Worm (Caenorhabditis elegans) whole organism, young adult: ENCODE results near the gene rde-11.
A peak's percentile ranks its signal among the peaks of the same experiment; 100 is the strongest.

Experiments used
- B0261.1 ChIP-seq: sonication (generic microtip); optimal IDR thresholded peaks from 2 replicates; lab custom pipeline; 2016; ENCODE audit warnings: mild to moderate bottlenecking, missing genetic modification characterization, moderate library complexity, missing compliant biosample characterization
- F10E7.11 ChIP-seq: sonication (generic microtip); optimal IDR thresholded peaks from 2 replicates; lab custom pipeline; 2017; ENCODE audit warnings: mild to moderate bottlenecking, missing genetic modification characterization, moderate library complexity, missing compliant biosample characterization
- F22D6.2 ChIP-seq: sonication (generic microtip); optimal IDR thresholded peaks from 2 replicates; lab custom pipeline; 2016; ENCODE audit warnings: mild to moderate bottlenecking, missing genetic modification characterization, missing compliant biosample characterization
- F33H1.4 ChIP-seq: fragments of 200-800 bp; sonication (Bioruptor generic); IDR thresholded peaks from 2 replicates; pipeline ENCODE4 v1.3.6; 2022; ENCODE audit warnings: missing genetic modification reagents, missing genetic modification characterization, missing compliant biosample characterization
- F52B5.7 ChIP-seq: sonication (generic microtip); optimal IDR thresholded peaks from 2 replicates; lab custom pipeline; 2016; ENCODE audit warnings: mild to moderate bottlenecking, missing genetic modification characterization, missing compliant biosample characterization
- F55B11.4 ChIP-seq: sonication (generic microtip); optimal IDR thresholded peaks from 2 replicates; lab custom pipeline; 2016; ENCODE audit warnings: missing compliant biosample characterization, missing genetic modification characterization, borderline replicate concordance; ENCODE audit not compliant: insufficient read depth
- T07F8.4 ChIP-seq: sonication (generic microtip); optimal IDR thresholded peaks from 2 replicates; lab custom pipeline; 2016; ENCODE audit warnings: mild to moderate bottlenecking, missing genetic modification characterization, moderate library complexity, missing compliant biosample characterization
- Y53F4B.3 ChIP-seq: fragments of 200-800 bp; sonication (Bioruptor generic); IDR thresholded peaks from 2 replicates; pipeline ENCODE4 v1.3.6; 2022; ENCODE audit warnings: missing genetic modification reagents, missing genetic modification characterization, missing compliant biosample characterization
- Y79H2A.3 ChIP-seq: fragments of 200-800 bp; sonication (Bioruptor generic); conservative IDR thresholded peaks from 2 replicates; pipeline ENCODE4 v1.3.6; 2022; ENCODE audit warnings: missing genetic modification reagents, missing genetic modification characterization, missing compliant biosample characterization
- aptf-2 ChIP-seq: fragments of 200-800 bp; sonication (Bioruptor generic); conservative IDR thresholded peaks from 2 replicates; pipeline ENCODE4 v1.3.6; 2022; ENCODE audit warnings: missing genetic modification reagents, missing genetic modification characterization, missing compliant biosample characterization
- aptf-3 ChIP-seq: fragments of 200-800 bp; sonication (Bioruptor generic); IDR thresholded peaks from 2 replicates; pipeline ENCODE4 v1.3.6; 2022; ENCODE audit warnings: missing genetic modification characterization, missing compliant biosample characterization
- ceh-27 ChIP-seq: fragments of 200-800 bp; sonication (Bioruptor generic); optimal IDR thresholded peaks from 2 replicates; lab custom pipeline; 2018; ENCODE audit warnings: mild to moderate bottlenecking, missing genetic modification characterization, moderate library complexity, missing compliant biosample characterization
- ceh-40 ChIP-seq: fragments of 200-800 bp; sonication (Bioruptor generic); IDR thresholded peaks from 2 replicates; pipeline ENCODE4 v1.3.6; 2022; ENCODE audit warnings: missing genetic modification characterization, missing compliant biosample characterization
- ceh-79 ChIP-seq: sonication (generic microtip); optimal IDR thresholded peaks from 2 replicates; lab custom pipeline; 2017; ENCODE audit warnings: mild to moderate bottlenecking, missing genetic modification characterization, missing compliant biosample characterization
- egl-18 ChIP-seq: fragments of 200-800 bp; sonication (Bioruptor generic); IDR thresholded peaks from 2 replicates; pipeline ENCODE4 v1.3.6; 2022; ENCODE audit warnings: missing genetic modification reagents, missing genetic modification characterization, missing compliant biosample characterization
- egl-44 ChIP-seq: fragments of 200-800 bp; sonication (Bioruptor generic); IDR thresholded peaks from 2 replicates; pipeline ENCODE4 v1.3.6; 2022; ENCODE audit warnings: missing genetic modification reagents, missing genetic modification characterization, missing compliant biosample characterization
- ekl-4 ChIP-seq: fragments of 200-800 bp; sonication (Bioruptor generic); IDR thresholded peaks from 2 replicates; pipeline ENCODE4 v1.3.6; 2022; ENCODE audit warnings: missing genetic modification reagents, missing genetic modification characterization, missing compliant biosample characterization
- fkh-3 ChIP-seq: sonication (generic microtip); optimal IDR thresholded peaks from 2 replicates; lab custom pipeline; 2016; ENCODE audit warnings: mild to moderate bottlenecking, missing genetic modification characterization, missing compliant biosample characterization
- him-1 ChIP-seq: sonication (generic microtip); optimal IDR thresholded peaks from 2 replicates; lab custom pipeline; 2016; ENCODE audit warnings: missing genotype, missing genetic modification reagents, missing genetic modification characterization, missing compliant biosample characterization
- hlh-26 ChIP-seq: fragments of 200-800 bp; sonication (Bioruptor generic); conservative IDR thresholded peaks from 2 replicates; pipeline ENCODE4 v1.3.6; 2022; ENCODE audit warnings: missing genetic modification reagents, missing genetic modification characterization, missing compliant biosample characterization
- hmg-1.2 ChIP-seq: fragments of 200-800 bp; sonication (Bioruptor generic); IDR thresholded peaks from 2 replicates; pipeline ENCODE4 v1.3.6; 2022; ENCODE audit warnings: missing genetic modification reagents, missing genetic modification characterization, missing compliant biosample characterization
- hrde-1 ChIP-seq: sonication (generic microtip); optimal IDR thresholded peaks from 2 replicates; lab custom pipeline; 2016; ENCODE audit warnings: missing genetic modification characterization, mild to moderate bottlenecking, missing compliant biosample characterization, moderate library complexity, missing genotype, missing genetic modification reagents, borderline replicate concordance
- hsf-1 ChIP-seq: fragments of 200-800 bp; sonication (Bioruptor generic); IDR thresholded peaks from 2 replicates; pipeline ENCODE4 v1.3.6; 2022; ENCODE audit warnings: missing genetic modification reagents, missing genetic modification characterization, missing compliant biosample characterization
- lag-1 ChIP-seq: fragments of 200-800 bp; sonication (Bioruptor generic); IDR thresholded peaks from 2 replicates; pipeline ENCODE4 v1.3.6; 2022; ENCODE audit warnings: missing genetic modification reagents, missing genetic modification characterization, missing compliant biosample characterization
- let-526 ChIP-seq: fragments of 200-800 bp; sonication (Bioruptor generic); IDR thresholded peaks from 2 replicates; pipeline ENCODE4 v1.3.6; 2022; ENCODE audit warnings: missing genetic modification reagents, missing genetic modification characterization, missing compliant biosample characterization
- lin-26 ChIP-seq: fragments of 200-800 bp; sonication (Bioruptor generic); IDR thresholded peaks from 2 replicates; pipeline ENCODE4 v1.3.6; 2022; ENCODE audit warnings: missing genetic modification reagents, missing genetic modification characterization, missing compliant biosample characterization
- lsl-1 ChIP-seq: fragments of 200-800 bp; sonication (Bioruptor generic); optimal IDR thresholded peaks from 2 replicates; lab custom pipeline; 2018; ENCODE audit warnings: mild to moderate bottlenecking, missing genetic modification characterization, moderate library complexity, missing compliant biosample characterization
- mel-28 ChIP-seq: sonication (generic microtip); optimal IDR thresholded peaks from 2 replicates; lab custom pipeline; 2016; ENCODE audit warnings: borderline replicate concordance, mild to moderate bottlenecking, missing genetic modification characterization, missing compliant biosample characterization
- nfya-1 ChIP-seq: sonication (generic microtip); optimal IDR thresholded peaks from 2 replicates; lab custom pipeline; 2017; ENCODE audit warnings: antibody characterized with exemption, missing compliant biosample characterization, missing genetic modification characterization, borderline replicate concordance; ENCODE audit not compliant: insufficient read depth
- nhr-120 ChIP-seq: fragments of 200-800 bp; sonication (Bioruptor generic); IDR thresholded peaks from 2 replicates; pipeline ENCODE4 v1.3.6; 2022; ENCODE audit warnings: missing genetic modification characterization, missing compliant biosample characterization
- nhr-90 ChIP-seq: sonication (generic microtip); optimal IDR thresholded peaks from 2 replicates; lab custom pipeline; 2016; ENCODE audit warnings: missing genotype, mild to moderate bottlenecking, missing genetic modification characterization, missing compliant biosample characterization
- snpc-4 ChIP-seq, 5 experiments: fragments of 150-350 bp in 1 of 5; sonication (generic microtip) in 4 of 5; optimal IDR thresholded peaks; 2 replicates each; lab custom pipeline; 2014 to 2018; ENCODE audit warnings: missing genetic modification characterization in 5 of 5, missing biosample characterization in 3 of 5, antibody characterized with exemption in 2 of 5, mild to moderate bottlenecking in 2 of 5, missing compliant biosample characterization in 2 of 5, missing genotype in 2 of 5, moderate library complexity in 2 of 5, missing genetic modification reagents in 1 of 5
- somi-1 ChIP-seq: fragments of 200-800 bp; sonication (Bioruptor generic); optimal IDR thresholded peaks from 2 replicates; lab custom pipeline; 2018; ENCODE audit warnings: mild to moderate bottlenecking, missing genetic modification characterization, missing compliant biosample characterization
- sptf-2 ChIP-seq: fragments of 200-800 bp; sonication (Bioruptor generic); optimal IDR thresholded peaks from 2 replicates; lab custom pipeline; 2018; ENCODE audit warnings: mild to moderate bottlenecking, missing genetic modification characterization, missing compliant biosample characterization
- tlf-1 ChIP-seq: fragments of 200-800 bp; sonication (Bioruptor generic); optimal IDR thresholded peaks from 2 replicates; lab custom pipeline; 2018; ENCODE audit warnings: mild to moderate bottlenecking, missing genetic modification characterization, missing compliant biosample characterization
- unc-130 ChIP-seq: sonication (generic microtip); optimal IDR thresholded peaks from 2 replicates; lab custom pipeline; 2016; ENCODE audit warnings: missing genetic modification reagents, missing genetic modification characterization, missing compliant biosample characterization
- ztf-6 ChIP-seq: fragments of 200-800 bp; sonication (Bioruptor generic); IDR thresholded peaks from 2 replicates; pipeline ENCODE4 v1.3.6; 2022; ENCODE audit warnings: missing genetic modification reagents, missing genetic modification characterization, missing compliant biosample characterization

rde-11 gene

DNA sequence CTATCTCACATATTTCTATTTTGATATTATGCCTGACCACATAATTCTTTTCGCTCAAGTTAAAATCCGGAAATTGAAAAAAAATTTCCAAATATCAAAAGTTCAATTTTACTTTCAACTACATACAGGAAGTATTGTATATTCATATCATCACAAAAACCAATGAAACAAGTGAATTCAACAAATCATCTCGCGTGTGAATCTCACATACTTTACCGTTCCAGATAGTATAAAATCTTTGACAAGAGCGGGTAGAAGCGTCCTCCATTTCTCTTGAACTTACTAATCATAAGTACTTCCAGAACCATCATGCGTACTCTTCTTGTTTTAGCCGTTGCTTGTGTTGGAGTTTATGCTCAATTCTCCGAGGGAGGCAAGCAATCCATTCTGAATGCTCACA lies 33.6 kb upstream of the rde-11 start, which contains the start of gene scl-8:
TSS of gene scl-8 (plus strand) at position 301 of the 400 bp plus-strand sequence.
- TF ChIP-seq mel-28 (tag; lab: Kevin White, UChicago): no peak
- TF ChIP-seq hsf-1 (GFP tag; lab: Robert Waterston, UW): no peak
- TF ChIP-seq F22D6.2 (tag; lab: Kevin White, UChicago): no peak
- TF ChIP-seq Y53F4B.3: no peak
- TF ChIP-seq ceh-79: no peak
- no peak for TF ChIP-seq fkh-3
- no peak for TF ChIP-seq egl-18 (GFP tag; lab: Robert Waterston, UW)
- no peak for TF ChIP-seq nhr-90 (tag; lab: Kevin White, UChicago)
- TF ChIP-seq Y79H2A.3 (GFP tag; lab: Robert Waterston, UW): no peak
- TF ChIP-seq F55B11.4 (tag; lab: Kevin White, UChicago): no peak
- TF ChIP-seq hmg-1.2: no peak
- no peak for TF ChIP-seq T07F8.4 (tag; lab: Kevin White, UChicago)
- no peak for TF ChIP-seq unc-130 (GFP tag; lab: Kevin White, UChicago)
- no peak for TF ChIP-seq B0261.1 (tag; lab: Kevin White, UChicago)
- TF ChIP-seq F33H1.4 (GFP tag; lab: Robert Waterston, UW): no peak

DNA sequence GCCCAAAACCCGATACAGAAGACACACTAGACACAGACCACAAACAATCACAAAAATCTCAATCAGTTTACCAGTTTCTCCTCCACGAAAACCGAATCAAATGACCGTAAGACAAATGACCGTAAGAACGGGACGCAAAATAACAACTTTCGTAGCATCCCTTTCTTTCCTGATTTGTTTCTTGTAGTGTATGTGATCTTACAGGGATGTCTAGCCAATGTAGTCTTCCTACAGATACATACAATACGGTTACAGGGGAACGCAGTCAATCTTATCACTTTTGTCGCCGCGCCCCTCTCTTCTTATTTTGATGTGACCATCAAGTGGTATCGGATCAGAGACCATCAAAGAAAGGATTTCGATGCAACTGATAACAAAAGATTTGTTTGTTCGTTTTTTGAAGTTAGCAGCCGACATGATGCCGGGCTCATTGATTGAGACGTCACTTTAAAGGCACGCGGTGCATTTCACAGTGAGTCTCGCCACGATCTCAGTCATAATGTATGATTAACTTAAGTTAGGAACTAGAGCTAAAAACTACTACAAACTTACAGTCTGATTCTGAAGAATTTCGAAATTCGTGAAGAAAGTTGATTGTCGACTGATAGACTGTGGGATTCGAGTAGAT lies 29.3 kb upstream of the rde-11 start:
- no peak for TF ChIP-seq him-1 (tag; lab: Kevin White, UChicago)
- TF ChIP-seq egl-44 (GFP tag; lab: Robert Waterston, UW): no peak
- no peak for TF ChIP-seq snpc-4 (GFP tag; optimal IDR thresholded peaks at IDR 0.05; lab: Kevin White, UChicago)
- TF ChIP-seq snpc-4 (tag; optimal IDR thresholded peaks at IDR 0.05; lab: Kevin White, UChicago): peak in 3 of 4 experiments; percentile 14 to 79 (median 62)
- no peak for TF ChIP-seq F52B5.7
- TF ChIP-seq aptf-2 (GFP tag; lab: Robert Waterston, UW): no peak
- TF ChIP-seq lin-26 (GFP tag; lab: Robert Waterston, UW): peak; percentile 47; the same call in 1 of the 2 replicates
- peak; percentile 17 for TF ChIP-seq somi-1

DNA sequence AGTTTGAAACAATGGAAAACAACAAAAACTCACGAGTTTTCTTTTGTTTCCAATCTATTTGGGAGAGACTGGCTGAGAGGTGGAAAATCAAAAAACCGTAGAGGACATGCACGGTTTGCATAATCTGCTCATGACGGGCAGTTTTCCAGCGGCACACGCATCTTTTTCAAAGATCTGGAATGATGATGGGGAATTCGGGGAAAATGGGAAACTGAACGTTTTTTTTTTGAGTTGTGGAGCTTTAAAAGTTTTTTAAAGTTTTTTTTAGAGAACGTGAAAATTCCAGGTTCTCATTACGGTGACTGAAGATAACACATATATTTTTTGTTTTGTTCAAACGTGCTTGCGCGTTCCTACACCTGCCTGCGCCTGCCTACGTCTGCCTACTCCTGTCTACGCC lies 28.4 kb upstream of the rde-11 start, which contains the start of gene C39E9.7:
TSS of gene C39E9.7 (minus strand) at position 101 of the 400 bp plus-strand sequence.
- no peak for TF ChIP-seq F55B11.4 (tag; lab: Kevin White, UChicago)
- TF ChIP-seq ceh-40: no peak
- TF ChIP-seq ekl-4 (GFP tag; lab: Robert Waterston, UW): no peak
- TF ChIP-seq nfya-1 (tag; lab: Kevin White, UChicago): no peak
- TF ChIP-seq F33H1.4 (GFP tag; lab: Robert Waterston, UW): no peak
- no peak for TF ChIP-seq sptf-2 (GFP tag; lab: Kevin White, UChicago)
- TF ChIP-seq ceh-27 (GFP tag; lab: Kevin White, UChicago): no peak
- TF ChIP-seq nhr-120: no peak
- no peak for TF ChIP-seq lsl-1 (GFP tag; lab: Kevin White, UChicago)
- no peak for TF ChIP-seq aptf-3 (GFP tag; lab: Robert Waterston, UW)
- no peak for TF ChIP-seq tlf-1 (GFP tag; lab: Kevin White, UChicago)
- TF ChIP-seq ztf-6 (GFP tag; lab: Robert Waterston, UW): no peak
- TF ChIP-seq let-526 (GFP tag; lab: Robert Waterston, UW): no peak
- TF ChIP-seq hrde-1: no peak
- TF ChIP-seq hlh-26: no peak
- no peak for TF ChIP-seq lag-1 (GFP tag; lab: Robert Waterston, UW)
- TF ChIP-seq F10E7.11 (tag; lab: Kevin White, UChicago): no peak
